Worm (Caenorhabditis elegans) whole organism, early embryonic: ENCODE data around the gene B0280.9.

Source experiments
- ama-1 ChIP-seq: fragments of 150-350 bp; optimal IDR thresholded peaks from 2 replicates; lab custom pipeline; 2014
- pes-1 ChIP-seq: fragments of 200-800 bp; sonication (Bioruptor generic); IDR thresholded peaks from 2 replicates; pipeline ENCODE4 v1.3.6; 2022; ENCODE audit warnings: missing genetic modification reagents, missing genetic modification characterization, missing compliant biosample characterization

ce11 chrIII:7095156-7095555, 27.5 kb downstream of the B0280.9 start, which contains the start of gene nhr-9:
- TF ChIP-seq ama-1 (lab: Kevin White, UChicago) (no peak), pes-1 (GFP tag; lab: Robert Waterston, UW) (no peak)
